ENCODE assay signal across 1 fruit fly cellular context in genomic region chr3L:11210517-11210916, dm6.
TF ChIP-seq lines count a peak whose summit lies in the region.

Gene Ube3a (minus strand): TSS chr3L:11210583.
Gene CG7600 (plus strand): TSS chr3L:11210786.

TF ChIP-seq in whole organism, embryonic, 481 proteins besides CTCF, POLR2A, EP300 and RAD21 (continued from another document and continues in another):
- TF ChIP-seq gro (GFP tag; optimal IDR thresholded peaks at IDR 0.05; lab: Kevin White, UChicago) (peak; percentile 63), NFAT (GFP tag; IDR thresholded peaks at IDR 0.05; lab: Robert Waterston, UW) (peak; percentile 31; the same call in 1 of the 2 replicates), CG12299 (tag; optimal IDR thresholded peaks at IDR 0.05; lab: Kevin White, UChicago) (peak; percentile 42), CG10565 (GFP tag; optimal IDR thresholded peaks at IDR 0.05; lab: Kevin White, UChicago) (no peak), nau (GFP tag; optimal IDR thresholded peaks at IDR 0.05; lab: Kevin White, UChicago) (peak; percentile 40), Dek (tag; optimal IDR thresholded peaks at IDR 0.05; lab: Kevin White, UChicago) (no peak), CG4424 (GFP tag; optimal IDR thresholded peaks at IDR 0.05; lab: Kevin White, UChicago) (peak; percentile 68), btn (GFP tag; optimal IDR thresholded peaks at IDR 0.05; lab: Kevin White, UChicago) (no peak), lab (GFP tag; optimal IDR thresholded peaks at IDR 0.05; lab: Kevin White, UChicago) (peak; percentile 65), emc (GFP tag; optimal IDR thresholded peaks at IDR 0.05; lab: Kevin White, UChicago) (no peak), CG33557 (GFP tag; optimal IDR thresholded peaks at IDR 0.05; lab: Kevin White, UChicago) (peak; percentile 55), prd (optimal IDR thresholded peaks at IDR 0.05; lab: Kevin White, UChicago) (no peak), prd (GFP tag; IDR thresholded peaks at IDR 0.05; lab: Robert Waterston, UW) (peak; percentile 37; the same call in 2 of the 3 replicates), CG7928 (GFP tag; optimal IDR thresholded peaks at IDR 0.05; lab: Kevin White, UChicago) (peak; percentile 5), Dll (GFP tag; IDR thresholded peaks at IDR 0.05; lab: Robert Waterston, UW; ENCODE audit: partially characterized antibody) (peak; percentile 98), CG16813 (GFP tag; IDR thresholded peaks at IDR 0.05; lab: Robert Waterston, UW; ENCODE audit: partially characterized antibody) (peak; percentile 99), CG30020 (tag; optimal IDR thresholded peaks at IDR 0.05; lab: Kevin White, UChicago) (peak; percentile 56), lmd (GFP tag; IDR thresholded peaks at IDR 0.05; lab: Robert Waterston, UW) (peak; percentile 32; the same call in 1 of the 2 replicates), ham (GFP tag; IDR thresholded peaks at IDR 0.05; lab: Robert Waterston, UW) (no peak), CG9727 (GFP tag; optimal IDR thresholded peaks at IDR 0.05; lab: Kevin White, UChicago) (no peak), sens (GFP tag; lab: Kevin White, UChicago) (peak; percentile 89), pita (GFP tag; optimal IDR thresholded peaks at IDR 0.05; lab: Kevin White, UChicago) (no peak), Dbx (GFP tag; IDR thresholded peaks at IDR 0.05; lab: Robert Waterston, UW) (peak; percentile 66; the same call in 2 of the 3 replicates), vnd (GFP tag; IDR thresholded peaks at IDR 0.05; lab: Robert Waterston, UW; ENCODE audit: partially characterized antibody) (peak; percentile 100), cato (GFP tag; optimal IDR thresholded peaks at IDR 0.05; lab: Kevin White, UChicago; ENCODE audit: borderline replicate concordance) (no peak), MTF-1 (GFP tag; optimal IDR thresholded peaks at IDR 0.05; lab: Kevin White, UChicago; ENCODE audit: borderline replicate concordance) (peak; percentile 3), CG2889 (GFP tag; IDR thresholded peaks at IDR 0.05; lab: Robert Waterston, UW) (no peak), wor (GFP tag; IDR thresholded peaks at IDR 0.05; lab: Robert Waterston, UW) (no peak), Ravus (GFP tag; IDR thresholded peaks at IDR 0.05; lab: Robert Waterston, UW) (no peak), CG11695 (GFP tag; IDR thresholded peaks at IDR 0.05; lab: Robert Waterston, UW) (no peak), mam (GFP tag; optimal IDR thresholded peaks at IDR 0.05; lab: Kevin White, UChicago) (peak; percentile 45), ATbp (GFP tag; optimal IDR thresholded peaks at IDR 0.05; lab: Kevin White, UChicago) (no peak), insv (GFP tag; optimal IDR thresholded peaks at IDR 0.05; lab: Kevin White, UChicago) (peak in 1 of 2 experiments; percentile 73), CG15479 (GFP tag; optimal IDR thresholded peaks at IDR 0.05; lab: Kevin White, UChicago) (no peak), Vsx1 (GFP tag; optimal IDR thresholded peaks at IDR 0.05; lab: Kevin White, UChicago) (peak; percentile 24), Taf1 (GFP tag; IDR thresholded peaks at IDR 0.05; lab: Robert Waterston, UW) (no peak), aop (GFP tag; IDR thresholded peaks at IDR 0.05; lab: Robert Waterston, UW) (no peak), ttk (GFP tag; IDR thresholded peaks at IDR 0.05; lab: Robert Waterston, UW) (no peak), YL-1 (GFP tag; optimal IDR thresholded peaks at IDR 0.05; lab: Kevin White, UChicago) (peak; percentile 86), Max (GFP tag; optimal IDR thresholded peaks at IDR 0.05; lab: Kevin White, UChicago) (no peak), CG7271 (tag; optimal IDR thresholded peaks at IDR 0.05; lab: Kevin White, UChicago) (no peak), crp (GFP tag; optimal IDR thresholded peaks at IDR 0.05; lab: Kevin White, UChicago) (peak; percentile 73 to 91), otp (GFP tag; IDR thresholded peaks at IDR 0.05; lab: Robert Waterston, UW) (no peak), CG11398 (GFP tag; optimal IDR thresholded peaks at IDR 0.05; lab: Kevin White, UChicago) (no peak), Asciz (GFP tag; optimal IDR thresholded peaks at IDR 0.05; lab: Kevin White, UChicago) (no peak), ac (GFP tag; optimal IDR thresholded peaks at IDR 0.05; lab: Kevin White, UChicago) (peak; percentile 3), CG4730 (GFP tag; IDR thresholded peaks at IDR 0.05; lab: Robert Waterston, UW) (no peak), CG4617 (GFP tag; optimal IDR thresholded peaks at IDR 0.05; lab: Kevin White, UChicago; ENCODE audit: borderline replicate concordance) (peak; percentile 52), CG11696 (GFP tag; IDR thresholded peaks at IDR 0.05; lab: Robert Waterston, UW) (no peak), PHDP (tag; optimal IDR thresholded peaks at IDR 0.05; lab: Kevin White, UChicago) (peak; percentile 48), Hsf (GFP tag; optimal IDR thresholded peaks at IDR 0.05; lab: Kevin White, UChicago) (peak; percentile 53), crol (GFP tag; IDR thresholded peaks at IDR 0.05; lab: Robert Waterston, UW) (no peak), CG17829 (tag; optimal IDR thresholded peaks at IDR 0.05; lab: Kevin White, UChicago) (peak; percentile 69), CoRest (tag; optimal IDR thresholded peaks at IDR 0.05; lab: Kevin White, UChicago) (peak; percentile 49), CG12391 (tag; optimal IDR thresholded peaks at IDR 0.05; lab: Kevin White, UChicago) (peak; percentile 58), hb (GFP tag; IDR thresholded peaks at IDR 0.05; lab: Robert Waterston, UW; ENCODE audit: partially characterized antibody) (peak; percentile 100), Sox102F (GFP tag; optimal IDR thresholded peaks at IDR 0.05; lab: Kevin White, UChicago) (no peak), bab2 (GFP tag; optimal IDR thresholded peaks at IDR 0.05; lab: Kevin White, UChicago) (no peak), gce (GFP tag; IDR thresholded peaks at IDR 0.05; lab: Robert Waterston, UW) (no peak), CG5245 (GFP tag; optimal IDR thresholded peaks at IDR 0.05; lab: Kevin White, UChicago) (no peak), br (optimal IDR thresholded peaks at IDR 0.05; lab: Kevin White, UChicago) (no peak), eyg (GFP tag; optimal IDR thresholded peaks at IDR 0.05; lab: Kevin White, UChicago) (peak; percentile 67), gsb (GFP tag; IDR thresholded peaks at IDR 0.05; lab: Robert Waterston, UW) (no peak), CG3407 (GFP tag; optimal IDR thresholded peaks at IDR 0.05; lab: Kevin White, UChicago) (no peak), zf30C (GFP tag; optimal IDR thresholded peaks at IDR 0.05; lab: Kevin White, UChicago) (no peak), Xrp1 (GFP tag; IDR thresholded peaks at IDR 0.05; lab: Robert Waterston, UW) (peak; percentile 51; the same call in 1 of the 2 replicates), TFAM (GFP tag; optimal IDR thresholded peaks at IDR 0.05; lab: Kevin White, UChicago) (no peak), fd96Cb (tag; optimal IDR thresholded peaks at IDR 0.05; lab: Kevin White, UChicago) (no peak), CG6254 (GFP tag; optimal IDR thresholded peaks at IDR 0.05; lab: Kevin White, UChicago) (peak; percentile 31), CG17361 (GFP tag; IDR thresholded peaks at IDR 0.05; lab: Robert Waterston, UW) (0 out of 3 replicates have a peak, but pooled peaks have one; percentile 41), CG15696 (tag; optimal IDR thresholded peaks at IDR 0.05; lab: Kevin White, UChicago) (no peak), Hr51 (GFP tag; optimal IDR thresholded peaks at IDR 0.05; lab: Kevin White, UChicago) (peak; percentile 5 to 33), abd-A (tag; optimal IDR thresholded peaks at IDR 0.05; lab: Kevin White, UChicago) (peak; percentile 94), gem (tag; optimal IDR thresholded peaks at IDR 0.05; lab: Kevin White, UChicago) (peak; percentile 20), HHEX (GFP tag; optimal IDR thresholded peaks at IDR 0.05; lab: Kevin White, UChicago) (no peak), Dp (GFP tag; optimal IDR thresholded peaks at IDR 0.05; lab: Kevin White, UChicago) (peak; percentile 68), dysf (GFP tag; IDR thresholded peaks at IDR 0.05; lab: Robert Waterston, UW) (no peak), nmo (GFP tag; optimal IDR thresholded peaks at IDR 0.05; lab: Kevin White, UChicago) (peak; percentile 66), tgo (GFP tag; IDR thresholded peaks at IDR 0.05; lab: Robert Waterston, UW) (no peak), sim (GFP tag; IDR thresholded peaks at IDR 0.05; lab: Robert Waterston, UW) (peak; percentile 18; the same call in 1 of the 2 replicates), caup (GFP tag; optimal IDR thresholded peaks at IDR 0.05; lab: Kevin White, UChicago; ENCODE audit: severe bottlenecking) (peak; percentile 53), HLH4C (GFP tag; IDR thresholded peaks at IDR 0.05; lab: Robert Waterston, UW; ENCODE audit: partially characterized antibody) (peak; percentile 100), al (GFP tag; IDR thresholded peaks at IDR 0.05; lab: Robert Waterston, UW) (no peak), CG7745 (tag; optimal IDR thresholded peaks at IDR 0.05; lab: Kevin White, UChicago) (no peak), CG32532 (GFP tag; IDR thresholded peaks at IDR 0.05; lab: Robert Waterston, UW) (no peak), tna (GFP tag; IDR thresholded peaks at IDR 0.05; lab: Robert Waterston, UW; ENCODE audit: partially characterized antibody) (peak; percentile 100), CG6791 (GFP tag; IDR thresholded peaks at IDR 0.05; lab: Robert Waterston, UW; ENCODE audit: partially characterized antibody) (peak; percentile 100), chm (GFP tag; IDR thresholded peaks at IDR 0.05; lab: Robert Waterston, UW) (peak; percentile 51), CG8290 (GFP tag; optimal IDR thresholded peaks at IDR 0.05; lab: Kevin White, UChicago) (peak; percentile 56), CG8290 (tag; optimal IDR thresholded peaks at IDR 0.05; lab: Kevin White, UChicago) (peak in 1 of 2 experiments; percentile 88), sr (GFP tag; IDR thresholded peaks at IDR 0.05; lab: Robert Waterston, UW) (no peak), bcd (GFP tag; optimal IDR thresholded peaks at IDR 0.05; lab: Kevin White, UChicago) (peak; percentile 40), Doc2 (GFP tag; IDR thresholded peaks at IDR 0.05; lab: Robert Waterston, UW) (no peak), CG3838 (GFP tag; optimal IDR thresholded peaks at IDR 0.05; lab: Kevin White, UChicago) (no peak), Eip74EF (GFP tag; optimal IDR thresholded peaks at IDR 0.05; lab: Kevin White, UChicago) (no peak), CG18599 (GFP tag; optimal IDR thresholded peaks at IDR 0.05; lab: Kevin White, UChicago) (peak; percentile 37), CG2875 (GFP tag; optimal IDR thresholded peaks at IDR 0.05; lab: Kevin White, UChicago) (no peak), CG15514 (GFP tag; optimal IDR thresholded peaks at IDR 0.05; lab: Kevin White, UChicago) (peak; percentile 95), CG14710 (tag; optimal IDR thresholded peaks at IDR 0.05; lab: Kevin White, UChicago) (peak; percentile 72), Awh (GFP tag; IDR thresholded peaks at IDR 0.05; lab: Robert Waterston, UW) (no peak), vvl (GFP tag; IDR thresholded peaks at IDR 0.05; lab: Robert Waterston, UW) (peak; percentile 28; the same call in 1 of the 2 replicates), oc (tag; optimal IDR thresholded peaks at IDR 0.05; lab: Kevin White, UChicago) (peak; percentile 55), pb (GFP tag; optimal IDR thresholded peaks at IDR 0.05; lab: Kevin White, UChicago) (peak; percentile 32), CG8089 (GFP tag; optimal IDR thresholded peaks at IDR 0.05; lab: Kevin White, UChicago) (no peak), CHES-1-like (GFP tag; optimal IDR thresholded peaks at IDR 0.05; lab: Kevin White, UChicago) (peak; percentile 54), NK7.1 (GFP tag; optimal IDR thresholded peaks at IDR 0.05; lab: Kevin White, UChicago) (no peak), CG18476 (GFP tag; optimal IDR thresholded peaks at IDR 0.05; lab: Kevin White, UChicago) (no peak), CG3163 (GFP tag; optimal IDR thresholded peaks at IDR 0.05; lab: Kevin White, UChicago) (peak; percentile 47), sna (GFP tag; IDR thresholded peaks at IDR 0.05; lab: Robert Waterston, UW; ENCODE audit: partially characterized antibody) (peak; percentile 100), hkb (optimal IDR thresholded peaks at IDR 0.05; lab: Kevin White, UChicago) (no peak), hkb (GFP tag; IDR thresholded peaks at IDR 0.05; lab: Robert Waterston, UW) (peak; percentile 34; the same call in 1 of the 2 replicates), pzg (GFP tag; optimal IDR thresholded peaks at IDR 0.05; lab: Kevin White, UChicago) (peak; percentile 97), CG13894 (tag; optimal IDR thresholded peaks at IDR 0.05; lab: Kevin White, UChicago) (peak; percentile 78), CG6689 (GFP tag; IDR thresholded peaks at IDR 0.05; lab: Robert Waterston, UW) (no peak), E2f2 (GFP tag; IDR thresholded peaks at IDR 0.05; lab: Robert Waterston, UW) (peak; percentile 67), repo (GFP tag; optimal IDR thresholded peaks at IDR 0.05; lab: Kevin White, UChicago) (no peak), C15 (GFP tag; IDR thresholded peaks at IDR 0.05; lab: Robert Waterston, UW) (no peak), her (GFP tag; optimal IDR thresholded peaks at IDR 0.05; lab: Kevin White, UChicago) (peak; percentile 50), hth (optimal IDR thresholded peaks at IDR 0.05; lab: Kevin White, UChicago) (no peak), BEAF-32 (GFP tag; optimal IDR thresholded peaks at IDR 0.05; lab: Kevin White, UChicago) (peak; percentile 94), Side (GFP tag; optimal IDR thresholded peaks at IDR 0.05; lab: Kevin White, UChicago) (peak; percentile 61), CG12104 (GFP tag; optimal IDR thresholded peaks at IDR 0.05; lab: Kevin White, UChicago) (no peak), tx (GFP tag; optimal IDR thresholded peaks at IDR 0.05; lab: Kevin White, UChicago) (no peak), scrt (GFP tag; optimal IDR thresholded peaks at IDR 0.05; lab: Kevin White, UChicago) (peak; percentile 65), chn (GFP tag; optimal IDR thresholded peaks at IDR 0.05; lab: Kevin White, UChicago) (no peak), CG1602 (GFP tag; optimal IDR thresholded peaks at IDR 0.05; lab: Kevin White, UChicago) (peak; percentile 6), so (GFP tag; IDR thresholded peaks at IDR 0.05; lab: Robert Waterston, UW) (no peak), shn (GFP tag; optimal IDR thresholded peaks at IDR 0.05; lab: Kevin White, UChicago) (peak; percentile 34), CG6683 (GFP tag; optimal IDR thresholded peaks at IDR 0.05; lab: Kevin White, UChicago) (peak; percentile 23), H15 (GFP tag; IDR thresholded peaks at IDR 0.05; lab: Robert Waterston, UW) (no peak), CG17328 (GFP tag; IDR thresholded peaks at IDR 0.05; lab: Robert Waterston, UW) (no peak), CG30431 (GFP tag; optimal IDR thresholded peaks at IDR 0.05; lab: Kevin White, UChicago) (no peak), CG34376 (GFP tag; optimal IDR thresholded peaks at IDR 0.05; lab: Kevin White, UChicago) (peak; percentile 73)
